Worm (Caenorhabditis elegans): ENCODE results near the gene nhr-124.

Gene nhr-124

DNA sequence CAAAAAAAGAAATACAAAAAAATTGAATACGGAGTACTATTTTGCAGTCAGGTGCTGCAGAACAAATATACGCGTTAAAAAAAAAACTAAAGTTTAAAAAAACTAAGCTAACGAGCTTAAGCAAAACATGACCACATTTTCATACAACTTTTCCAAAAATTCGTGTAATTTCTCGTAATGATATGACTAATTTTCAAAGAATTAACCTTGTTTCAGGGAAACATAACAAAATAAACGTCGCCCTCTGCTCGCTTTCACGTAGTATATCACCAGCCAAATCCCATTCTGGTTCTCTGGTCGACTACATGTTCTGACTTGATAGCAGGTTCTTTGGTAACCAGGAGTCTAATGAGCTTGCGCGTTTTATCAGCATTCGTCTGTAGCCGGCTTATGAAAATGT, 15.6 kb downstream of the nhr-124 start (continued):
- TF ChIP-seq fos-1 (tag; optimal IDR thresholded peaks at IDR 0.05) (peak; percentile 70), blmp-1 (tag; optimal IDR thresholded peaks at IDR 0.05) (no peak), ceh-90 (tag; optimal IDR thresholded peaks at IDR 0.05) (no peak), efl-3 (GFP tag; optimal IDR thresholded peaks at IDR 0.05) (no peak), unc-130 (tag; optimal IDR thresholded peaks at IDR 0.05) (no peak), ceh-8 (GFP tag; optimal IDR thresholded peaks at IDR 0.05) (peak; percentile 10), sox-4 (tag; optimal IDR thresholded peaks at IDR 0.05) (peak; percentile 89)

DNA sequence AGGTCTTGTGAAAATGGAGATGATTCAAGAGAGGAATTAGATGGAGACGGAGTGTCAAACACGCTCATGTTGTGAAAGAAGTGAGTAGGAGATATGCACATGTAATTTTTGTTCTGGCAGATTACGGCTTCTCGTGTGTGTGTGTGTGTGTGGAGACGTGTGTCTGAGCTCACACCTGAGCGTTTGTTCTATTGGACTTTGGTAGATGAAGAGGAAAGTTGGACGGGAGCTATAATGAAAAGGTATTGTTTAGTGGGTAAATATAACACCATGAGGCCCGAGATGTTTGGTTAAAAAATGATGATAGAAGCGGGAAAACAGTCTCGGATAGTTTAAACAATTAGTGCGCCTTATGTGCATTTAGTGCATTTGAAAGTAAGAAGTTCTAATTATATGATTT, 17.1 kb downstream of the nhr-124 start, which contains the start of gene nhr-157:
Gene nhr-157, minus strand, starts transcription at position 101 of the 400 bp plus-strand sequence.
- TF ChIP-seq lin-13 (GFP tag; optimal IDR thresholded peaks at IDR 0.05): no peak
- no peak for TF ChIP-seq unc-30 (tag; optimal IDR thresholded peaks at IDR 0.05)
- peak; percentile 47 for TF ChIP-seq fkh-8 (tag; optimal IDR thresholded peaks at IDR 0.05)
- TF ChIP-seq ceh-63 (GFP tag; optimal IDR thresholded peaks at IDR 0.05): no peak
- TF ChIP-seq aha-1 (tag; optimal IDR thresholded peaks at IDR 0.05): no peak
- TF ChIP-seq ceh-90 (tag; optimal IDR thresholded peaks at IDR 0.05): no peak
- no peak for TF ChIP-seq ceh-88 (GFP tag; IDR thresholded peaks at IDR 0.05)

DNA sequence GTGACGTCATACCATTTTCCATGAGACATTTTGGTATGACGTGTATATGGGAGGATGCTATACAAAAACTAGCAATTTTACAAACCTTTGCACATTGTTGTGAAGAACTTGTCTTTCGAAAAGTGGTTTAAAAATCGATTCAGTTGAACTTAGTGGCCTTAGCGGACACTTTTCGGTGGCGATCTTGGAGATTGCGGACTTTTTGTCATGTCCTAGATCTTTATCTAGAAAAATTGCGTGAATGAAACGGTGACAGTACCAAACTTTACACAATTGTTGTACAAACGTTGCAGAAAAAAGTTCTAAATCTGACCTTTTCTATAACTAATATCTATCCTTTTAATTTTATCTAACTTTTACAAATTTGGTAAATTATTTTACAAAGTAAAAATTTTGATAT, 20.7 kb downstream of the nhr-124 start:
- TF ChIP-seq unc-130 (tag; optimal IDR thresholded peaks at IDR 0.05) (no peak), C16A3.4 (tag; optimal IDR thresholded peaks at IDR 0.05) (no peak), elt-2 (tag; optimal IDR thresholded peaks at IDR 0.05) (no peak), lin-14 (GFP tag; optimal IDR thresholded peaks at IDR 0.05) (no peak), blmp-1 (tag; optimal IDR thresholded peaks at IDR 0.05) (no peak), sox-4 (tag; optimal IDR thresholded peaks at IDR 0.05) (no peak), unc-30 (tag; optimal IDR thresholded peaks at IDR 0.05) (no peak), nhr-12 (tag; optimal IDR thresholded peaks at IDR 0.05) (no peak), nhr-85 (tag) (no peak), nhr-90 (tag; optimal IDR thresholded peaks at IDR 0.05; ENCODE audit: poor library complexity) (no peak), ets-5 (GFP tag; IDR thresholded peaks at IDR 0.05) (no peak), vab-15 (tag; optimal IDR thresholded peaks at IDR 0.05) (no peak), ceh-8 (GFP tag; optimal IDR thresholded peaks at IDR 0.05) (no peak), unc-98 (GFP tag; IDR thresholded peaks at IDR 0.05) (no peak), lin-15B (tag; optimal IDR thresholded peaks at IDR 0.05) (no peak), efl-1 (optimal IDR thresholded peaks at IDR 0.05) (no peak), efl-1 (GFP tag; optimal IDR thresholded peaks at IDR 0.05 in 1 of 2) (no peak), pag-3 (tag; optimal IDR thresholded peaks at IDR 0.05; ENCODE audit: borderline replicate concordance, insufficient read depth) (no peak), unc-62 (GFP tag; optimal IDR thresholded peaks at IDR 0.05) (no peak), lsy-2 (tag; optimal IDR thresholded peaks at IDR 0.05) (no peak), hlh-17 (GFP tag; optimal IDR thresholded peaks at IDR 0.05; ENCODE audit: borderline replicate concordance) (no peak)

DNA sequence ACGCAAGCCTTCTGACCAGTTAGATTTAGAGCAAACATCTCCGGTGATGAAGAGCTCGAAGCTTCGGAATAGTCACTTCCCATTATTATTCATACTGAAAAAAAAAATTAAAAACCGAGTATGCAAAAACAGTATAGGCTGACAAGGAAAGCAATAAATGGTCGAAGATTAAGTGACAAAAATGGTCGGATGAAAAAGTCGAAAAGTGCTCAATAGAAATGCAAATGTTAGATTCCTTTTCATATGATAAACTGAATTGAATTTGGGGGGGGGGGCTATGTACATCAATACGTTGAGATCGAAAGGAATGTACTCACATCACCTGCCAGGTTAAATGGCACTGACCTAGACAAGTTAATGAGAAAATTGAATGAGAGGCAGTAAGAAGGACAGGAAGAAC, 23.2 kb downstream of the nhr-124 start, which contains the start of gene nhr-187:
Gene nhr-187, minus strand, starts transcription at position 101 of the 400 bp plus-strand sequence.
- TF ChIP-seq zag-1 (tag; optimal IDR thresholded peaks at IDR 0.05) (no peak), F16B12.6 (tag; optimal IDR thresholded peaks at IDR 0.05) (no peak), egl-27 (tag; optimal IDR thresholded peaks at IDR 0.05) (no peak), nhr-71 (tag; optimal IDR thresholded peaks at IDR 0.05) (no peak), mef-2 (tag; optimal IDR thresholded peaks at IDR 0.05) (no peak), skn-1 (tag; optimal IDR thresholded peaks at IDR 0.05) (no peak), efl-1 (optimal IDR thresholded peaks at IDR 0.05) (no peak), efl-1 (GFP tag; optimal IDR thresholded peaks at IDR 0.05 in 1 of 2) (no peak), nhr-28 (tag; optimal IDR thresholded peaks at IDR 0.05) (no peak), C34B4.2 (tag; optimal IDR thresholded peaks at IDR 0.05) (no peak), mab-9 (GFP tag; IDR thresholded peaks at IDR 0.05) (no peak), dpl-1 (GFP tag; optimal IDR thresholded peaks at IDR 0.05) (no peak), ama-1 (optimal IDR thresholded peaks at IDR 0.05) (no peak)
